Worm (Caenorhabditis elegans) whole organism, L1 larva: ENCODE results near the gene sri-73.

Source experiments
- alr-1 ChIP-seq: fragments of 200-800 bp; sonication (Bioruptor generic); optimal IDR thresholded peaks from 2 replicates; lab custom pipeline; 2018; ENCODE audit warnings: borderline replicate concordance, mild to moderate bottlenecking, missing genetic modification characterization, missing compliant biosample characterization
- aly-2 ChIP-seq: fragments of 150-350 bp; optimal IDR thresholded peaks from 2 replicates; lab custom pipeline; 2014; ENCODE audit warnings: missing biosample characterization, missing genetic modification characterization
- ama-1 ChIP-seq: fragments of 150-350 bp; optimal IDR thresholded peaks from 2 replicates; lab custom pipeline; 2014
- ceh-82 ChIP-seq, 3 experiments: fragments of 150-350 bp in 1 of 3; sonication (generic microtip) in 2 of 3; optimal IDR thresholded peaks; 2 replicates each; lab custom pipeline; 2014 to 2017; ENCODE audit warnings: missing biosample characterization in 3 of 3, missing genetic modification characterization in 3 of 3
- elt-2 ChIP-seq: sonication (generic microtip); optimal IDR thresholded peaks from 2 replicates; lab custom pipeline; 2016; ENCODE audit warnings: missing genetic modification characterization, mild to moderate bottlenecking, inconsistent platforms, missing compliant biosample characterization, missing genetic modification reagents
- fos-1 ChIP-seq: fragments of 150-350 bp; optimal IDR thresholded peaks from 2 replicates; lab custom pipeline; 2014; ENCODE audit warnings: missing biosample characterization, missing genetic modification characterization
- lin-15B ChIP-seq: fragments of 150-350 bp; sonication (generic microtip); optimal IDR thresholded peaks from 3 replicates; lab custom pipeline; 2014; ENCODE audit warnings: missing biosample characterization, missing genetic modification characterization
- nhr-28 ChIP-seq: fragments of 150-350 bp; optimal IDR thresholded peaks from 2 replicates; lab custom pipeline; 2014; ENCODE audit warnings: missing biosample characterization, missing genetic modification characterization
- skn-1 ChIP-seq: fragments of 150-350 bp; optimal IDR thresholded peaks from 2 replicates; lab custom pipeline; 2014; ENCODE audit warnings: missing biosample characterization, missing genetic modification characterization
- snpc-4 ChIP-seq: fragments of 150-350 bp; optimal IDR thresholded peaks from 2 replicates; lab custom pipeline; 2014; ENCODE audit warnings: missing biosample characterization, missing genetic modification characterization
- swsn-7 ChIP-seq: sonication (generic microtip); optimal IDR thresholded peaks from 2 replicates; lab custom pipeline; 2016; ENCODE audit warnings: missing genetic modification characterization, missing compliant biosample characterization
- unc-30 ChIP-seq: sonication (generic microtip); optimal IDR thresholded peaks from 2 replicates; lab custom pipeline; 2017; ENCODE audit warnings: missing biosample characterization, missing genetic modification characterization
- unc-62 ChIP-seq: fragments of 150-350 bp; optimal IDR thresholded peaks from 2 replicates; lab custom pipeline; 2014; ENCODE audit warnings: missing biosample characterization, missing genetic modification reagents, missing genetic modification characterization
- ztf-11 ChIP-seq, 2 experiments: sonication (generic microtip); optimal IDR thresholded peaks; 2 replicates each; lab custom pipeline; 2016 to 2017; ENCODE audit warnings: missing genetic modification characterization in 2 of 2, missing biosample characterization in 1 of 2, missing compliant biosample characterization in 1 of 2

- no peak for TF ChIP-seq elt-2 (tag; lab: Kevin White, UChicago)
- TF ChIP-seq skn-1 (tag; lab: Kevin White, UChicago) = no peak
- no peak for TF ChIP-seq unc-62 (GFP tag; lab: Kevin White, UChicago)
- TF ChIP-seq ztf-11 (tag; optimal IDR thresholded peaks at IDR 0.05; lab: Kevin White, UChicago) = no peak
- no peak for TF ChIP-seq ama-1
- no peak for TF ChIP-seq lin-15B (tag; lab: Kevin White, UChicago)
- no peak for TF ChIP-seq ceh-82 (tag; optimal IDR thresholded peaks at IDR 0.05; lab: Kevin White, UChicago)
- TF ChIP-seq swsn-7 (tag; lab: Kevin White, UChicago) = no peak
- no peak for TF ChIP-seq snpc-4 (tag; lab: Kevin White, UChicago)
- TF ChIP-seq nhr-28 (tag; lab: Kevin White, UChicago) = no peak
- no peak for TF ChIP-seq fos-1 (tag; lab: Kevin White, UChicago)
- TF ChIP-seq alr-1 = no peak
- no peak for TF ChIP-seq aly-2
- TF ChIP-seq unc-30 (tag; lab: Kevin White, UChicago) = no peak
Observed at ce11 chrV:525040-525439, 40.8 kb downstream of the sri-73 start, which contains the start of gene R11G11.16.
